Worm (Caenorhabditis elegans) whole organism, young adult: ENCODE data around the gene cey-4.
A peak's percentile ranks its signal among the peaks of the same experiment; 100 is the strongest.

ENCODE experiments used
- B0336.3 ChIP-seq: fragments of 200-800 bp; sonication (Bioruptor generic); IDR thresholded peaks from 2 replicates; pipeline ENCODE4 v1.3.6; 2022; ENCODE audit warnings: missing genetic modification characterization, missing compliant biosample characterization
- F22D6.2 ChIP-seq: sonication (generic microtip); optimal IDR thresholded peaks from 2 replicates; lab custom pipeline; 2016; ENCODE audit warnings: mild to moderate bottlenecking, missing genetic modification characterization, missing compliant biosample characterization
- F37B4.10 ChIP-seq: fragments of 200-800 bp; sonication (Bioruptor generic); IDR thresholded peaks from 2 replicates; pipeline ENCODE4 v1.3.6; 2022; ENCODE audit warnings: missing genetic modification characterization, missing compliant biosample characterization
- F49E8.2 ChIP-seq: sonication (generic microtip); optimal IDR thresholded peaks from 3 replicates; lab custom pipeline; 2017; ENCODE audit warnings: missing genetic modification characterization, mild to moderate bottlenecking, missing compliant biosample characterization, antibody characterized with exemption, moderate library complexity; ENCODE audit not compliant: insufficient read depth
- F55B11.4 ChIP-seq: sonication (generic microtip); optimal IDR thresholded peaks from 2 replicates; lab custom pipeline; 2016; ENCODE audit warnings: missing compliant biosample characterization, missing genetic modification characterization, borderline replicate concordance; ENCODE audit not compliant: insufficient read depth
- F57C9.4 ChIP-seq: sonication (generic microtip); optimal IDR thresholded peaks from 2 replicates; lab custom pipeline; 2017; ENCODE audit warnings: mild to moderate bottlenecking, missing genetic modification characterization, missing compliant biosample characterization
- T07F8.4 ChIP-seq: sonication (generic microtip); optimal IDR thresholded peaks from 2 replicates; lab custom pipeline; 2016; ENCODE audit warnings: mild to moderate bottlenecking, missing genetic modification characterization, moderate library complexity, missing compliant biosample characterization
- Y53F4B.3 ChIP-seq: fragments of 200-800 bp; sonication (Bioruptor generic); IDR thresholded peaks from 2 replicates; pipeline ENCODE4 v1.3.6; 2022; ENCODE audit warnings: missing genetic modification reagents, missing genetic modification characterization, missing compliant biosample characterization
- Y56A3A.18 ChIP-seq: fragments of 200-800 bp; sonication (Bioruptor generic); IDR thresholded peaks from 2 replicates; pipeline ENCODE4 v1.3.6; 2022; ENCODE audit warnings: missing genetic modification reagents, missing genetic modification characterization, missing compliant biosample characterization
- Y67H2A.10 ChIP-seq: fragments of 200-800 bp; sonication (Bioruptor generic); conservative IDR thresholded peaks from 2 replicates; pipeline ENCODE4 v1.3.6; 2022; ENCODE audit warnings: missing genetic modification reagents, missing genetic modification characterization, missing compliant biosample characterization
- Y95B8A.8 ChIP-seq: fragments of 200-800 bp; sonication (Bioruptor generic); IDR thresholded peaks from 2 replicates; pipeline ENCODE4 v1.3.6; 2022; ENCODE audit warnings: missing genetic modification reagents, missing genetic modification characterization, missing compliant biosample characterization
- akir-1 ChIP-seq: fragments of 200-800 bp; sonication (Bioruptor generic); optimal IDR thresholded peaks from 2 replicates; lab custom pipeline; 2018; ENCODE audit warnings: mild to moderate bottlenecking, missing genetic modification characterization, moderate library complexity, missing compliant biosample characterization
- aptf-2 ChIP-seq: fragments of 200-800 bp; sonication (Bioruptor generic); conservative IDR thresholded peaks from 2 replicates; pipeline ENCODE4 v1.3.6; 2022; ENCODE audit warnings: missing genetic modification reagents, missing genetic modification characterization, missing compliant biosample characterization
- attf-5 ChIP-seq: fragments of 200-800 bp; sonication (Bioruptor generic); optimal IDR thresholded peaks from 2 replicates; lab custom pipeline; 2018; ENCODE audit warnings: mild to moderate bottlenecking, missing genetic modification characterization, missing compliant biosample characterization
- cebp-2 ChIP-seq: fragments of 200-800 bp; sonication (Bioruptor generic); IDR thresholded peaks from 2 replicates; pipeline ENCODE4 v1.3.6; 2022; ENCODE audit warnings: missing genetic modification characterization, missing compliant biosample characterization
- ceh-27 ChIP-seq: fragments of 200-800 bp; sonication (Bioruptor generic); optimal IDR thresholded peaks from 2 replicates; lab custom pipeline; 2018; ENCODE audit warnings: mild to moderate bottlenecking, missing genetic modification characterization, moderate library complexity, missing compliant biosample characterization
- ceh-40 ChIP-seq: fragments of 200-800 bp; sonication (Bioruptor generic); IDR thresholded peaks from 2 replicates; pipeline ENCODE4 v1.3.6; 2022; ENCODE audit warnings: missing genetic modification characterization, missing compliant biosample characterization
- ceh-58 ChIP-seq: fragments of 200-800 bp; sonication (Bioruptor generic); IDR thresholded peaks from 2 replicates; pipeline ENCODE4 v1.3.6; 2022; ENCODE audit warnings: missing genetic modification characterization, missing compliant biosample characterization
- ceh-79 ChIP-seq: sonication (generic microtip); optimal IDR thresholded peaks from 2 replicates; lab custom pipeline; 2017; ENCODE audit warnings: mild to moderate bottlenecking, missing genetic modification characterization, missing compliant biosample characterization
- die-1 ChIP-seq: sonication (generic microtip); optimal IDR thresholded peaks from 2 replicates; lab custom pipeline; 2016; ENCODE audit warnings: missing genotype, mild to moderate bottlenecking, missing genetic modification characterization, missing compliant biosample characterization
- dox-1 ChIP-seq: fragments of 200-800 bp; sonication (Bioruptor generic); IDR thresholded peaks from 2 replicates; pipeline ENCODE4 v1.3.6; 2022; ENCODE audit warnings: missing genetic modification reagents, missing genetic modification characterization, missing compliant biosample characterization
- dpff-1 ChIP-seq: sonication (generic microtip); optimal IDR thresholded peaks from 2 replicates; lab custom pipeline; 2017; ENCODE audit warnings: mild to moderate bottlenecking, missing genetic modification characterization, missing compliant biosample characterization
- dpl-1 ChIP-seq: fragments of 150-350 bp; optimal IDR thresholded peaks from 2 replicates; lab custom pipeline; 2014; ENCODE audit warnings: missing biosample characterization, missing genetic modification reagents, missing genetic modification characterization
- efl-1 ChIP-seq: fragments of 150-350 bp; optimal IDR thresholded peaks from 2 replicates; lab custom pipeline; 2014; ENCODE audit warnings: missing biosample characterization, missing genetic modification reagents, missing genetic modification characterization
- egl-18 ChIP-seq: fragments of 200-800 bp; sonication (Bioruptor generic); IDR thresholded peaks from 2 replicates; pipeline ENCODE4 v1.3.6; 2022; ENCODE audit warnings: missing genetic modification reagents, missing genetic modification characterization, missing compliant biosample characterization
- ekl-4 ChIP-seq: fragments of 200-800 bp; sonication (Bioruptor generic); IDR thresholded peaks from 2 replicates; pipeline ENCODE4 v1.3.6; 2022; ENCODE audit warnings: missing genetic modification reagents, missing genetic modification characterization, missing compliant biosample characterization
- fkh-3 ChIP-seq: sonication (generic microtip); optimal IDR thresholded peaks from 2 replicates; lab custom pipeline; 2016; ENCODE audit warnings: mild to moderate bottlenecking, missing genetic modification characterization, missing compliant biosample characterization
- hmg-20 ChIP-seq: fragments of 200-800 bp; sonication (Bioruptor generic); IDR thresholded peaks from 2 replicates; pipeline ENCODE4 v1.3.6; 2022; ENCODE audit warnings: missing genetic modification reagents, missing genetic modification characterization, missing compliant biosample characterization
- hsf-1 ChIP-seq: fragments of 200-800 bp; sonication (Bioruptor generic); IDR thresholded peaks from 2 replicates; pipeline ENCODE4 v1.3.6; 2022; ENCODE audit warnings: missing genetic modification reagents, missing genetic modification characterization, missing compliant biosample characterization
- lin-26 ChIP-seq: fragments of 200-800 bp; sonication (Bioruptor generic); IDR thresholded peaks from 2 replicates; pipeline ENCODE4 v1.3.6; 2022; ENCODE audit warnings: missing genetic modification reagents, missing genetic modification characterization, missing compliant biosample characterization
- lsl-1 ChIP-seq: fragments of 200-800 bp; sonication (Bioruptor generic); optimal IDR thresholded peaks from 2 replicates; lab custom pipeline; 2018; ENCODE audit warnings: mild to moderate bottlenecking, missing genetic modification characterization, moderate library complexity, missing compliant biosample characterization
- madf-10 ChIP-seq: sonication (generic microtip); optimal IDR thresholded peaks from 2 replicates; lab custom pipeline; 2016; ENCODE audit warnings: mild to moderate bottlenecking, missing genetic modification characterization, missing compliant biosample characterization
- madf-8 ChIP-seq: fragments of 200-800 bp; sonication (Bioruptor generic); conservative IDR thresholded peaks from 2 replicates; pipeline ENCODE4 v1.3.6; 2022; ENCODE audit warnings: missing genetic modification reagents, missing genetic modification characterization, missing compliant biosample characterization
- mel-28 ChIP-seq: sonication (generic microtip); optimal IDR thresholded peaks from 2 replicates; lab custom pipeline; 2016; ENCODE audit warnings: borderline replicate concordance, mild to moderate bottlenecking, missing genetic modification characterization, missing compliant biosample characterization
- nfya-1 ChIP-seq: sonication (generic microtip); optimal IDR thresholded peaks from 2 replicates; lab custom pipeline; 2017; ENCODE audit warnings: antibody characterized with exemption, missing compliant biosample characterization, missing genetic modification characterization, borderline replicate concordance; ENCODE audit not compliant: insufficient read depth
- pbrm-1 ChIP-seq: fragments of 200-800 bp; sonication (Bioruptor generic); IDR thresholded peaks from 2 replicates; pipeline ENCODE4 v1.3.6; 2022; ENCODE audit warnings: missing genetic modification reagents, missing genetic modification characterization, missing compliant biosample characterization
- rec-8 ChIP-seq, 2 experiments: sonication (generic microtip); optimal IDR thresholded peaks; 2 replicates each; lab custom pipeline; 2016; ENCODE audit warnings: mild to moderate bottlenecking in 2 of 2, missing genetic modification characterization in 2 of 2, missing genetic modification reagents in 2 of 2, missing genotype in 2 of 2, missing biosample characterization in 1 of 2, missing compliant biosample characterization in 1 of 2, moderate library complexity in 1 of 2
- rpc-1 ChIP-seq, 2 experiments: fragments of 150-350 bp in 1 of 2; sonication (generic microtip) in 1 of 2; optimal IDR thresholded peaks; 2 replicates each; lab custom pipeline; 2014 to 2018; ENCODE audit warnings: missing biosample characterization in 1 of 2, missing genetic modification characterization in 1 of 2, missing genetic modification reagents in 1 of 2, missing genotype in 1 of 2
- snpc-4 ChIP-seq, 5 experiments: fragments of 150-350 bp in 1 of 5; sonication (generic microtip) in 4 of 5; optimal IDR thresholded peaks; 2 replicates each; lab custom pipeline; 2014 to 2018; ENCODE audit warnings: missing genetic modification characterization in 5 of 5, missing biosample characterization in 3 of 5, antibody characterized with exemption in 2 of 5, mild to moderate bottlenecking in 2 of 5, missing compliant biosample characterization in 2 of 5, missing genotype in 2 of 5, moderate library complexity in 2 of 5, missing genetic modification reagents in 1 of 5
- tbp1 ChIP-seq: fragments of 200-800 bp; sonication (Bioruptor generic); optimal IDR thresholded peaks from 2 replicates; lab custom pipeline; 2018; ENCODE audit warnings: mild to moderate bottlenecking, missing genetic modification characterization, missing compliant biosample characterization
- tlf-1 ChIP-seq: fragments of 200-800 bp; sonication (Bioruptor generic); optimal IDR thresholded peaks from 2 replicates; lab custom pipeline; 2018; ENCODE audit warnings: mild to moderate bottlenecking, missing genetic modification characterization, missing compliant biosample characterization
- unc-130 ChIP-seq: sonication (generic microtip); optimal IDR thresholded peaks from 2 replicates; lab custom pipeline; 2016; ENCODE audit warnings: missing genetic modification reagents, missing genetic modification characterization, missing compliant biosample characterization
- unc-62 ChIP-seq: fragments of 150-350 bp; optimal IDR thresholded peaks from 2 replicates; lab custom pipeline; 2014; ENCODE audit warnings: missing biosample characterization, missing genetic modification reagents, missing genetic modification characterization
- xnd-1 ChIP-seq: sonication (generic microtip); optimal IDR thresholded peaks from 2 replicates; lab custom pipeline; 2016; ENCODE audit warnings: missing genotype, missing genetic modification reagents, missing genetic modification characterization, missing compliant biosample characterization
- ztf-18 ChIP-seq: sonication (generic microtip); optimal IDR thresholded peaks from 2 replicates; lab custom pipeline; 2016; ENCODE audit warnings: missing genotype, mild to moderate bottlenecking, missing genetic modification characterization, missing compliant biosample characterization
- ztf-22 ChIP-seq: fragments of 200-800 bp; sonication (Bioruptor generic); optimal IDR thresholded peaks from 2 replicates; lab custom pipeline; 2018; ENCODE audit warnings: mild to moderate bottlenecking, missing genetic modification characterization, moderate library complexity, missing compliant biosample characterization
- ztf-26 ChIP-seq: sonication (generic microtip); optimal IDR thresholded peaks from 2 replicates; lab custom pipeline; 2017; ENCODE audit warnings: missing genetic modification characterization, missing compliant biosample characterization
- ztf-3 ChIP-seq: fragments of 200-800 bp; sonication (Bioruptor generic); optimal IDR thresholded peaks from 2 replicates; lab custom pipeline; 2018; ENCODE audit warnings: mild to moderate bottlenecking, missing genetic modification characterization, missing compliant biosample characterization

Gene cey-4

DNA sequence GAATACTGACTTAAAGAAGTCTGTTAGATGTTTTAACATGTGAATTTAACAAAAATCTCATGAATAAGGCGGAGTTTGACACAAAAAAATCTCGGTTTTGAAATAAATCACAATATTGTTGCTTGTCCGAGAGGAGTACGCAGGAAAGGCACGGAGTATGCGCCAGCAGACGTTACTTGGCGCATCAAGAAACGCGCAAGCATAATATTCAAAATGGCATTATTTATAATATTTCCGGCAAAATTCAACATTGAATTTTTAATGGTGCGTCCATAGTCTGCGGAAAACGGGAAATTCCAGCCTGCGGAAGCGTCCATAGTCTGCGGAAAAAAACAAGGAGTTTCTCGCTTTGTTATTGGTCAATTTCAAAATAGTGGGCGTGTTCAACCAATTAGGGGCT, 23.6 kb downstream of the cey-4 start, which contains the start of gene pde-12 (continued):
- TF ChIP-seq madf-10 (tag; lab: Kevin White, UChicago) (peak; percentile 31), pbrm-1 (GFP tag; lab: Robert Waterston, UW) (no peak; the same call in 1 of the 2 replicates), ceh-40 (no peak), ztf-22 (GFP tag; lab: Kevin White, UChicago) (no peak), ztf-18 (peak; percentile 94), ceh-58 (GFP tag; lab: Robert Waterston, UW) (no peak), ekl-4 (GFP tag; lab: Robert Waterston, UW) (no peak), efl-1 (GFP tag; lab: Kevin White, UChicago) (peak; percentile 19), unc-130 (GFP tag; lab: Kevin White, UChicago) (no peak), xnd-1 (peak; percentile 31), Y53F4B.3 (GFP tag; lab: Robert Waterston, UW) (no peak), nfya-1 (no peak), F22D6.2 (tag; lab: Kevin White, UChicago) (peak; percentile 36), snpc-4 (GFP tag; optimal IDR thresholded peaks at IDR 0.05; lab: Kevin White, UChicago) (no peak), snpc-4 (tag; optimal IDR thresholded peaks at IDR 0.05; lab: Kevin White, UChicago) (peak in 3 of 4 experiments; percentile 44 to 55 (median 55)), Y95B8A.8 (GFP tag; lab: Robert Waterston, UW) (0 out of 2 replicates have a peak, but pooled peaks have one; percentile 52), aptf-2 (GFP tag; lab: Robert Waterston, UW) (no peak), lin-26 (GFP tag; lab: Robert Waterston, UW) (no peak), unc-62 (no peak), ztf-26 (tag; lab: Kevin White, UChicago) (peak; percentile 35), tbp1 (peak; percentile 52), ztf-3 (GFP tag; lab: Kevin White, UChicago) (no peak), rec-8 (tag; optimal IDR thresholded peaks at IDR 0.05; lab: Kevin White, UChicago) (no peak), ceh-27 (GFP tag; lab: Kevin White, UChicago) (no peak), dpff-1 (tag; lab: Kevin White, UChicago) (no peak), hmg-20 (peak; percentile 75; the same call in 1 of the 2 replicates), dpl-1 (GFP tag; lab: Kevin White, UChicago) (no peak), F55B11.4 (tag; lab: Kevin White, UChicago) (no peak), F57C9.4 (tag; lab: Kevin White, UChicago) (no peak), hsf-1 (GFP tag; lab: Robert Waterston, UW) (peak; percentile 63; the same call in 1 of the 2 replicates), T07F8.4 (tag; lab: Kevin White, UChicago) (no peak), B0336.3 (GFP tag; lab: Robert Waterston, UW) (no peak; the same call in 1 of the 2 replicates), madf-8 (GFP tag; lab: Robert Waterston, UW) (peak; percentile 42), cebp-2 (GFP tag; lab: Robert Waterston, UW) (no peak), fkh-3 (tag; lab: Kevin White, UChicago) (no peak), egl-18 (no peak), mel-28 (tag; lab: Kevin White, UChicago) (no peak), dox-1 (GFP tag; lab: Robert Waterston, UW) (no peak), rpc-1 (optimal IDR thresholded peaks at IDR 0.05; lab: Kevin White, UChicago) (no peak), rpc-1 (tag; optimal IDR thresholded peaks at IDR 0.05; lab: Kevin White, UChicago) (no peak), akir-1 (GFP tag; lab: Kevin White, UChicago) (no peak), Y56A3A.18 (no peak), F37B4.10 (GFP tag; lab: Robert Waterston, UW) (no peak), lsl-1 (GFP tag; lab: Kevin White, UChicago) (peak; percentile 52), attf-5 (peak; percentile 68), die-1 (tag; lab: Kevin White, UChicago) (no peak), ceh-79 (tag; lab: Kevin White, UChicago) (no peak), tlf-1 (GFP tag; lab: Kevin White, UChicago) (peak; percentile 63), Y67H2A.10 (GFP tag; lab: Robert Waterston, UW) (no peak), F49E8.2 (tag; lab: Kevin White, UChicago) (no peak)
